Worm (Caenorhabditis elegans): ENCODE measurements around the gene C07A9.9.

C07A9.9 gene

DNA sequence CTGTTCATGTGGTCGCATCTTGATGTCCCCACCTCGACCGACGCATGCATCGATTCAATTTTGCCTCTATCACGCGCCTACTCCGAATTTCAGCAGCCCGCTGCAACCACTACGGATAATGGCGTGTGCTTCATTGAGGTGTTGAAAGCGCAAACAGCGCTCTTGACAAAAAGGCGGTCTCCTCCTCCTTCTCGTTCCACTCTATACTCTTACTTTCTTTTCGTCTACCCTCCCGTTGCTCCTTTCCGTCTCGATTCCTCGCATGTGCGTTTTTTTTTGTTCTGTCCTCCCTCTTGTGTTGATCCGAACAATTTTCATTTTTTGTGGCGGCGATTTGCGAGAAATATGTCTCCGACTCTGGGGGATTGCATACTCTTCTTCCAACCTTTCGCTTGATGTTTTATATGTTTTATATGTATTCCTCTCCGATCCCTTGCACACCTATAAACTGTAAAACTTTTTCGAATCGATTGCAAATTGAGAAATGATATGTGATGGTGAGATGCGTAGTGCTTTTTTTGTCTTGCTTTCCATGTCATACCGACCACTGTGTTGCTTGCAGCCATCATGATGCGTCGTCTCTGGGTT is 35.3 kb upstream of the C07A9.9 start:
- peak; percentile 28 for TF ChIP-seq hmg-11 (tag; optimal IDR thresholded peaks at IDR 0.05)
- TF ChIP-seq ceh-82 (tag; optimal IDR thresholded peaks at IDR 0.05): no peak
- TF ChIP-seq unc-62 (GFP tag; optimal IDR thresholded peaks at IDR 0.05): peak; percentile 6
- TF ChIP-seq pha-4 (tag; optimal IDR thresholded peaks at IDR 0.05): peak; percentile 68
- TF ChIP-seq elt-2 (tag; optimal IDR thresholded peaks at IDR 0.05): peak; percentile 6
- TF ChIP-seq nfya-1 (tag; optimal IDR thresholded peaks at IDR 0.05; ENCODE audit: insufficient read depth): peak; percentile 3

DNA sequence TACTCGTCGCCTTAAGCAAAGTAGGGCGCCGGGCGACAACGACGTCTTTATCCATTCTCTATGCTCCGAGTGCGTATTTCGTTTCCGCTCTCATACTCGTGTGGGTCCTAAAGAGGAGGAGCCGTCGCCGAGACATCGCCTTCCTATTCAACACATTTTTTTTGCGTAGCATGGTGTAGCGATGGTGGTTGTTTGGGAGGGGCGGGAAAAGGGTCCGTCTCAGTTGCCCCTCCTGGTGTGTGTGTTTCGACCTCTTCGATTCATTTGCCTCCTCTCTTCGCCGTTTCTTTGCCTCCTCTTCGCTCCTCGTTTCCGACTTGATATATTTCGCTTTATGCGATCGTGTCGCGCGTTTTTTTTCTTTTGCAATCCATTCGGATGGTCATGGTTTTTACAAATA is 34.4 kb upstream of the C07A9.9 start:
- no peak for TF ChIP-seq daf-12 (tag; optimal IDR thresholded peaks at IDR 0.05)
- peak; percentile 22 for TF ChIP-seq fkh-10 (GFP tag; optimal IDR thresholded peaks at IDR 0.05)
- no peak for TF ChIP-seq hmg-11 (tag; optimal IDR thresholded peaks at IDR 0.05)

DNA sequence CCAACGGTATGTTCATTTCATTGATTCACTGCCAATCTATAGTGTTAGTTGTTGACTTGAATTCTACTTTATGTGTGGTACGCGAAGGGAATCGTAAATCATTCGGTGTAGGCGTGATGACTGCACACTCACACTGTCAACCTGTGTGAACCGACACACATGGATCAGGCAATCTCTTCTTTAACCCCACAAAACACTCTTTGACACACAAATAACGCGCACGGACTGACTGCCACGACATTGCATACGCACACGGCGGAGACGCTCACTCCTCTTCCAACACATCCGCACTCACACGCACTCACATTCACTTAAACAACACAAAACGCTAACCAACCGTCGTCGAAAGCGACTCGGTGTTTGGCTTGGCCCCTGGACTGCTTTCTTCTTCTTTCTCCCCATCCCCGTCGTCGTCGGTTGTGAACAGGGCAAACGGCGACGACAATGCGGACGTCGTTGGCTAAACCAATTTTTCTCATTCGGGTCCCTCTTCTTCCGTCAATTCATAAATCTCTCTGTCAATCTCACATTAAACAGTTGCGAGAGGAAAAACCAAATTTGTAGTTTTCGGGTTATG is 32.8 kb upstream of the C07A9.9 start:
- TF ChIP-seq nfya-1 (tag; optimal IDR thresholded peaks at IDR 0.05; ENCODE audit: insufficient read depth) (peak; percentile 15), nhr-76 (tag; optimal IDR thresholded peaks at IDR 0.05) (no peak), nhr-237 (tag; optimal IDR thresholded peaks at IDR 0.05) (no peak), aly-2 (tag; optimal IDR thresholded peaks at IDR 0.05) (no peak), nhr-23 (tag; optimal IDR thresholded peaks at IDR 0.05) (peak; percentile 15), elt-2 (tag; optimal IDR thresholded peaks at IDR 0.05) (no peak), snpc-4 (tag; optimal IDR thresholded peaks at IDR 0.05) (no peak), lin-39 (tag; optimal IDR thresholded peaks at IDR 0.05) (peak; percentile 60), unc-62 (GFP tag; optimal IDR thresholded peaks at IDR 0.05) (no peak), ceh-28 (tag; optimal IDR thresholded peaks at IDR 0.05) (no peak), nhr-67 (tag; optimal IDR thresholded peaks at IDR 0.05) (no peak), nhr-11 (tag; optimal IDR thresholded peaks at IDR 0.05) (no peak), zag-1 (tag; optimal IDR thresholded peaks at IDR 0.05) (no peak)

DNA sequence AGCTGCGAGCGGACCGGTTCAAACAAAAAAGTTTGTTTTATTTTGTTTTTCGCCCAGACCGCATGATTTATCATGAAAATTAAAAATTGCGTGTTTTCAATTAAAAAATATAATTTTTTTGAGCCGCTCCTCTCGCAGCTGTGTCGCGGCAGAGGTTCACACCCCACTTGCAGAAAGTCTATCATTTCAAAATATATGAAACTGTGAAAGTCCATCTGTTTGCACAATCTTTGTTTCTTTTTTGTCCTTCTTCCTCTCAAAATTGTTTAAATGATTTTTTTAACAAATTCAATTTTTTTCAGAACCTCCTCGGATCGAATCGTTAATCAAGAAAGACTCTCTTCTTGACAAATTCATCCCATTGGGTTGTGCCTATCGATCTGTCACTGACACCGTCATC is 32.1 kb upstream of the C07A9.9 start, which contains the start of gene tlk-1:
TSS of gene tlk-1 (plus strand) at position 301 of the 400 bp plus-strand sequence.
- no peak for TF ChIP-seq elt-3 (tag; optimal IDR thresholded peaks at IDR 0.05)
- no peak for TF ChIP-seq R02D3.7 (tag; optimal IDR thresholded peaks at IDR 0.05)

DNA sequence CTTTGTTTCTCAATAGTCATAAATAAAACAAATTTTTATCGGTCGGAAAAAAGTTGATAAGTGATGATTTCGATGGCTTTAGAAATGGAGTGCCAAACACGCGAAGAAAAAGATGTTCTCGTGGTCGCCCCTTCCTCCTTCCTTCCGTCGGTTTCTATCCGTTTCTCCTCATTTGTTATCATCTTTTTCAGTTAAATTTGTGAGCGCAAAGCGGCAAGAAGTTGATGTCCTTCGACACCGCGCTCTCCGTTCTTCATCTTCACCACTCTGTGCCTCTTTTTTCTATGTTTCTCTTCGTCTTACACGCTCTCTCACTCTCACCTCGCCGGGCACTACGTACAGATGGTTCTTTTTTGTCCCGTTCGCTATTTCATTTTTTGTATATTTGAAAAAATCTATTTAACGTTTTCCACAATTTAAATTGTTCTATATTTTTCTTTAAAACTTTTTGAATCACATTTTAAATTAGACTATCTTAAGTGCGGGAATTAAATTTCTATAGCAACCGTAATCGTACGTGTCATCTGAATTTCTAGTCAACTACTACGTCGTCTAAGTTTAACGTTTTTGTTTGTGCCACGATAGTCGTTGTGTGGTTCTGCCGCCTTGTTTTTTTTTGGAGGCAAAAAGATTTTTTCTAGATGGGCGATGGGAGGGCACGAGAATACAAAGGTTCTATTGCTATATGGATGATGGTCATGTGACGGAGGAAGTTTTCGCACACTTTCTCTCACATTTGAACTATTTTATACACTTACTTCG is 31.4 kb upstream of the C07A9.9 start:
- TF ChIP-seq ama-1 (optimal IDR thresholded peaks at IDR 0.05) (peak; percentile 34), daf-12 (tag; optimal IDR thresholded peaks at IDR 0.05) (no peak), lin-39 (tag; optimal IDR thresholded peaks at IDR 0.05) (peak; percentile 20), nhr-23 (tag; optimal IDR thresholded peaks at IDR 0.05) (peak; percentile 8), elt-2 (tag; optimal IDR thresholded peaks at IDR 0.05) (peak; percentile 7), hmg-11 (tag; optimal IDR thresholded peaks at IDR 0.05) (peak; percentile 16), ztf-4 (tag; optimal IDR thresholded peaks at IDR 0.05) (no peak), egl-5 (tag; optimal IDR thresholded peaks at IDR 0.05) (no peak), nfya-1 (tag; optimal IDR thresholded peaks at IDR 0.05; ENCODE audit: insufficient read depth) (peak; percentile 61), nhr-43 (tag; optimal IDR thresholded peaks at IDR 0.05; ENCODE audit: poor library complexity, severe bottlenecking) (no peak), lin-15B (tag; optimal IDR thresholded peaks at IDR 0.05) (no peak), nhr-25 (tag; optimal IDR thresholded peaks at IDR 0.05) (peak; percentile 49)

DNA sequence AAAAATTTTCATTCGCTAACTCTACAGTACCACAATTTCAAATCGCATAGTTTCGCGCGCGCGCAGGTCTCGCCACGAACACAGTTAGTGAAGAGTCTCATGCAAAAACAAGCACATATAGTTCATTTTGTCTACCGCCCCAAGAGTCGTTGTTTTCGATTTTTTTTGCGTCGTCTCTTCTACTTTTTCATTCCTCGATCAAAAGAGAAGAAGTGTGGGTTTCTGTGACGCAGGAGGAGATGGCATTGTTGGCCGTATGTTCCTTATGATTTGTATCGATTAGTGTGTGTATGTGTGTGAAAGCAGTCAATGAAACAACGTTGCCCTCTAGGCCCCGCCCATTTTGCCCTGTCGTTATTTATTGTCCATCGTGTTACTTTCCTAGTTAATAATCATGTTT is 30.4 kb upstream of the C07A9.9 start:
- no peak for TF ChIP-seq lin-39 (tag; optimal IDR thresholded peaks at IDR 0.05)
- TF ChIP-seq nhr-25 (tag; optimal IDR thresholded peaks at IDR 0.05): peak; percentile 29
- TF ChIP-seq snpc-4 (tag; optimal IDR thresholded peaks at IDR 0.05): no peak
- TF ChIP-seq nhr-237 (tag; optimal IDR thresholded peaks at IDR 0.05): no peak
- TF ChIP-seq nhr-28 (tag; optimal IDR thresholded peaks at IDR 0.05): no peak
- TF ChIP-seq elt-1 (tag; optimal IDR thresholded peaks at IDR 0.05): no peak
- TF ChIP-seq nfya-1 (tag; optimal IDR thresholded peaks at IDR 0.05; ENCODE audit: insufficient read depth): peak; percentile 23
- TF ChIP-seq ztf-4 (tag; optimal IDR thresholded peaks at IDR 0.05): no peak
- TF ChIP-seq nhr-11 (tag; optimal IDR thresholded peaks at IDR 0.05): no peak
- TF ChIP-seq nhr-67 (tag; optimal IDR thresholded peaks at IDR 0.05): no peak
- peak; percentile 41 for TF ChIP-seq ama-1 (optimal IDR thresholded peaks at IDR 0.05)

All from whole organism, L3 larva.